Fruit fly (Drosophila melanogaster): ENCODE results near the gene Rph.
A peak's percentile ranks its signal among the peaks of the same experiment; 100 is the strongest.

Gene Rph

DNA sequence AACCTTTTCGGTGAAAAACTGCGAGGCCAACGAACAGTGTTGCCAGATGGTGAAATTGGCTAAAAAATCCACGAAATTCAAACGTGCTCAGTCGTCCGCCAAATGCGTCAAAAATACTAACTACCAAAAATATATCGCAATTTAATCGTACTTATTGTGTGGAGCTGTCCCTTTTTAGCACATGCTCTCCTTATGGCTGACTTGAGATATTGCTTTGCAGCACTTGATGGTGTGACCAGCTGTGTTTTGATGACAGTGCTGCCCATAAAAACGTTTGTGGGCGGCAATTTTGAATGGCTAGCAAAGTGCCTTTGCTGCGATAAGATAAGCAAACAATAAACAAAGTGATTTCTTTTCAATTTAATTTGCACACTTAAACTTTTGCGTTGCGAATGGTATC, 6.7 kb upstream of the Rph start, which contains the start of gene Tango5 (continued):
- TF ChIP-seq gsb-n (tag; optimal IDR thresholded peaks at IDR 0.05) (no peak), CG2116 (GFP tag; optimal IDR thresholded peaks at IDR 0.05) (peak; percentile 58), CG12391 (tag; optimal IDR thresholded peaks at IDR 0.05) (peak; percentile 9), Blimp-1 (GFP tag; optimal IDR thresholded peaks at IDR 0.05) (no peak), CrebB (tag; optimal IDR thresholded peaks at IDR 0.05) (peak; percentile 15), CG10321 (GFP tag; IDR thresholded peaks at IDR 0.05) (peak; percentile 93), Elba2 (GFP tag; optimal IDR thresholded peaks at IDR 0.05) (peak; percentile 34), CG15601 (tag; optimal IDR thresholded peaks at IDR 0.05) (peak; percentile 42), sna (GFP tag; IDR thresholded peaks at IDR 0.05; ENCODE audit: partially characterized antibody) (peak; percentile 56; the same call in 1 of the 2 replicates), CG13287 (GFP tag; IDR thresholded peaks at IDR 0.05; ENCODE audit: partially characterized antibody) (peak; percentile 67), CG10366 (GFP tag; IDR thresholded peaks at IDR 0.05) (no peak), zf30C (GFP tag; optimal IDR thresholded peaks at IDR 0.05) (no peak), CG10147 (GFP tag; optimal IDR thresholded peaks at IDR 0.05) (peak; percentile 31), row (GFP tag; IDR thresholded peaks at IDR 0.05) (0 out of 3 replicates have a peak, but pooled peaks have one; percentile 25), Poxn (GFP tag; IDR thresholded peaks at IDR 0.05) (no peak), CG10462 (GFP tag; optimal IDR thresholded peaks at IDR 0.05) (no peak), CG3847 (GFP tag; IDR thresholded peaks at IDR 0.05) (peak; percentile 68), Stat92E (GFP tag; optimal IDR thresholded peaks at IDR 0.05) (peak in 1 of 3 experiments; percentile 52), Deaf1 (tag; optimal IDR thresholded peaks at IDR 0.05) (peak; percentile 1), dm (GFP tag; optimal IDR thresholded peaks at IDR 0.05) (peak; percentile 48), cg (GFP tag; optimal IDR thresholded peaks at IDR 0.05) (no peak), CG32772 (GFP tag; IDR thresholded peaks at IDR 0.05) (no peak), her (GFP tag; optimal IDR thresholded peaks at IDR 0.05) (peak; percentile 72), otp (GFP tag; IDR thresholded peaks at IDR 0.05) (no peak), CG4282 (GFP tag; optimal IDR thresholded peaks at IDR 0.05) (no peak), Dp (GFP tag; optimal IDR thresholded peaks at IDR 0.05) (peak; percentile 98), Dll (GFP tag; IDR thresholded peaks at IDR 0.05; ENCODE audit: partially characterized antibody) (peak; percentile 49; the same call in 2 of the 4 replicates), bab2 (GFP tag; optimal IDR thresholded peaks at IDR 0.05) (no peak), CG14667 (GFP tag; IDR thresholded peaks at IDR 0.05) (no peak), CG10274 (GFP tag; optimal IDR thresholded peaks at IDR 0.05) (no peak), Mes4 (GFP tag; optimal IDR thresholded peaks at IDR 0.05) (no peak), Sry-δ (GFP tag; optimal IDR thresholded peaks at IDR 0.05) (peak; percentile 65), Aef1 (GFP tag; IDR thresholded peaks at IDR 0.05) (no peak), CG10267 (tag; optimal IDR thresholded peaks at IDR 0.05) (peak; percentile 61), CG12104 (GFP tag; optimal IDR thresholded peaks at IDR 0.05) (peak; percentile 13), sug (tag; optimal IDR thresholded peaks at IDR 0.05) (peak; percentile 27), pzg (GFP tag; optimal IDR thresholded peaks at IDR 0.05) (peak; percentile 97), CG17829 (tag; optimal IDR thresholded peaks at IDR 0.05) (peak; percentile 48), Hr78 (GFP tag; optimal IDR thresholded peaks at IDR 0.05) (no peak), CG6791 (GFP tag; IDR thresholded peaks at IDR 0.05; ENCODE audit: partially characterized antibody) (0 out of 3 replicates have a peak, but pooled peaks have one; percentile 34), CG31441 (GFP tag; IDR thresholded peaks at IDR 0.05) (0 out of 2 replicates have a peak, but pooled peaks have one; percentile 15), dpn (GFP tag; optimal IDR thresholded peaks at IDR 0.05) (peak in 1 of 2 experiments; percentile 17), Abd-B (GFP tag; optimal IDR thresholded peaks at IDR 0.05) (peak; percentile 71), Hey (tag; optimal IDR thresholded peaks at IDR 0.05) (no peak), CG16813 (GFP tag; IDR thresholded peaks at IDR 0.05; ENCODE audit: partially characterized antibody) (peak; percentile 57), CG13424 (tag; optimal IDR thresholded peaks at IDR 0.05) (peak; percentile 5), CG30020 (tag; optimal IDR thresholded peaks at IDR 0.05) (peak; percentile 33), CG33213 (GFP tag; optimal IDR thresholded peaks at IDR 0.05) (peak; percentile 58), CG12769 (tag; optimal IDR thresholded peaks at IDR 0.05) (peak; percentile 10)

Measured in whole organism, embryonic.